Fruit fly (Drosophila melanogaster): ENCODE measurements around the gene HLH4C.
A peak's percentile ranks its signal among the peaks of the same experiment; 100 is the strongest.

Gene HLH4C

DNA sequence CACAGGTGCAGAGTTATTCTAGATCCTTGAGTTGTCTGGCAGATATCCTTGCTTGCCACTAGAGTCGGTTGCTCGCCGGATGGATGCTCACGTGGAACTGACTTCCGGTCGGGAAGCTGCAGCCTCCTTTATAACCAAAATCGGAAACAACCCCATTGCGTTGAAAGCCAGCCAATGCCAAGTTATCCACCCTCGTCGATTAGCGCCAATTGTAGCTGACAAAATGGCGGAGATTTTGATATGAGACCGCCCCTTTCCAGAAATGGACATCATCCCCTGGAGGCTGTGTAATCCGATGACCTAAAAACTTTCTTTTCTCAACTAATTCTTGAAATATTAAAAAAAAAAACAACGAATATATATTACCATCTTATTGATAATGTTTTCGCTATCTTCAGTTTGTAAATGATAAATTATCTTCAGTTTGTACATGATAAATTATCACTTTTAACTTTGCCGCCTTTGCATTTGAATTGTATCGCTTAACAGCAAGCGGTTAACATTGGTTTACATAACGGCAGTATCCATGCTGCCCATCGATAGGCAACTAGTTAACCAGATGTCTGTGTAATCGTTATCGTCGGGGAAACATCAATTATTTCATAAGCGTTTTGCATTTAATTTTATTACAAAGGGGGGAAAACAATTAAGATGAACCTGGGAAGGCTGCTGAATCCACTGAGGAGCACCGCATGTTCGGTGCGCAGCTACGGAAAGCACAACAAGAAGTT lies at the start of gene HLH4C, which contains the start of gene mRpL30:
Gene HLH4C, minus strand, starts transcription at position 99 of the 731 bp plus-strand sequence.
Gene mRpL30, plus strand, starts transcription at position 556 of the 731 bp plus-strand sequence.
- TF ChIP-seq h (optimal IDR thresholded peaks at IDR 0.05) (no peak), Sin3A (optimal IDR thresholded peaks at IDR 0.05) (no peak), Myc (optimal IDR thresholded peaks at IDR 0.05) (no peak), psq (optimal IDR thresholded peaks at IDR 0.05) (no peak), ttk (optimal IDR thresholded peaks at IDR 0.05) (no peak), insv (optimal IDR thresholded peaks at IDR 0.05) (no peak)

DNA sequence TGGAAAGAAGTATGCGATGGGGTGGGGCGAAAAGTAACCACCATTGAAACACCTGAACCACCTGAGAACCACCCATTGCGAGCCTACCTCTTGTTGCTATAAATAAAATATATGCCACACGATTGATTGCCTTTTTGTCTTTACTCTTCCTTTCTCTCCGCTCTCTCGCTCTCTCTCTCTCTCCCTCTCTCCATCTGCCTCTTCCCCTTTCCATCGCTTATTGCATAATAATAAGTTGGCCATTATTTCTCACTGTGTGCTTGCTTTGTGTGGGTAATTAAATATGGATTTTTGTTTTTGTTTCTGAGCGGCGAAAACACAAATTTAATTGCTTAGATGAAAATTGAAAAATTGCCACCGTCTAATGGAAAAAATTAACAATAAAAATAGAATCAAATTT lies 46.9 kb upstream of the HLH4C start:
- no peak for TF ChIP-seq Myc (optimal IDR thresholded peaks at IDR 0.05)
- TF ChIP-seq insv (optimal IDR thresholded peaks at IDR 0.05) = no peak
- no peak for TF ChIP-seq psq (optimal IDR thresholded peaks at IDR 0.05)
- TF ChIP-seq h (optimal IDR thresholded peaks at IDR 0.05) = no peak
- no peak for TF ChIP-seq Sin3A (optimal IDR thresholded peaks at IDR 0.05)
- no peak for TF ChIP-seq ttk (optimal IDR thresholded peaks at IDR 0.05)

DNA sequence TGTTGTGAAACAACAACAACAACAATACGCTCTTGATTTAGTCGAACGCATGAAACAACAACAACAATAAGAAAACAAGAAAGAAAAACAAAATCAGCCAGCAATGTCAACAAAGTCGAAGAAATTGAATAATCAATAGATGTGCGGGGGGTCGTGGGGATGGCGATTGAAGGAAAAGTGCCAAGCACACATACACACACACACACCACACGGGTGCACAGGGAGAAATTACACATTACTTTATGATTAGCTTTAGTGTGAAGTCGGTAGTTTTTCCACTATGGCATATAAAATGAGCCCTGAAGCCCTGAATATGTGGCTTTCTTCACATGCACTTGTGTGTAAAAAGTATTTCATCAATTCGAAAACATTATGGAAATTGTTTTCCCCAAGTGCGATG lies 45.7 kb upstream of the HLH4C start:
- no peak for TF ChIP-seq ttk (optimal IDR thresholded peaks at IDR 0.05)
- TF ChIP-seq insv (optimal IDR thresholded peaks at IDR 0.05) = no peak
- TF ChIP-seq psq (optimal IDR thresholded peaks at IDR 0.05) = no peak
- TF ChIP-seq Sin3A (optimal IDR thresholded peaks at IDR 0.05) = no peak
- no peak for TF ChIP-seq Myc (optimal IDR thresholded peaks at IDR 0.05)
- TF ChIP-seq h (optimal IDR thresholded peaks at IDR 0.05) = no peak

DNA sequence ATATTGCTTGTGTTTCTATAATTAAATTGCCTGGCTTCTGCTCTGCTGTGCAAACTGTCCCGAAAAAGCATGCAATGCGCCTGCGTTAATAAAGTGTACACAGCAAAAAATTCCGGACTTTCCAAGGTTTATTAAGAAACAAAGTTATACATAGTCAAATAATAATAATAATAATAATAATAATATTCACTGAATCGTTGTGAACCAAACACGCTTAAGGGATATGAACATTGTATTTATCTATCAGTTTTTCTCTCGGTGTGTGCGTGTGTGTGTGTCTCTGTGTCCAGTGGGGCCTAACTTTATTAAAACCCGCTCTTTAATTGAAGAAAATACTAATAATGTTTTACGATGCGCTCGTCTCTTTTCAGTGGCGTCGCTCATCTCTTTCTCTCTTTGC lies 44.0 kb upstream of the HLH4C start:
- no peak for TF ChIP-seq Sin3A (optimal IDR thresholded peaks at IDR 0.05)
- TF ChIP-seq ttk (optimal IDR thresholded peaks at IDR 0.05) = no peak
- no peak for TF ChIP-seq Myc (optimal IDR thresholded peaks at IDR 0.05)
- TF ChIP-seq insv (optimal IDR thresholded peaks at IDR 0.05) = no peak
- no peak for TF ChIP-seq psq (optimal IDR thresholded peaks at IDR 0.05)
- TF ChIP-seq h (optimal IDR thresholded peaks at IDR 0.05) = no peak

DNA sequence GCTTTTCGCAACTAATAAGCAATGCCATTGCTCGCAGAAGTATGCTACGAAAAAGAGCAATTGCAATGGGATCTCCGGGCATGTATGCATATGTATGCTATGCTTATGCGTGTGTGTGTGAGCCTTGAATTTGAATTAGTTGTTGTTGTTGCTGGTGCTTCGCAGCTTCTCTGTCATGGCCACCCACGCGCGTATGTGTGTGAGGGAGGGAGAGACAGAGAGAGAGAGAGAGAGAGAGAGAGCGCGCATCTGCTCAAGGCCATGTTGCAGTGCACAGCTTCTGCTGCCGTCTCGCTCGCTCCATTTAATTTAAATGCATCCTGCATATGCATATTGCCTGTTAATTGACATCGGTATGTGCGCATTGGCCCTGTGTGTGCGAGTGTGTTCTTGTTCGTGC lies 43.6 kb upstream of the HLH4C start:
- no peak for TF ChIP-seq Sin3A (optimal IDR thresholded peaks at IDR 0.05)
- TF ChIP-seq insv (optimal IDR thresholded peaks at IDR 0.05) = no peak
- no peak for TF ChIP-seq ttk (optimal IDR thresholded peaks at IDR 0.05)
- no peak for TF ChIP-seq psq (optimal IDR thresholded peaks at IDR 0.05)
- no peak for TF ChIP-seq Myc (optimal IDR thresholded peaks at IDR 0.05)

DNA sequence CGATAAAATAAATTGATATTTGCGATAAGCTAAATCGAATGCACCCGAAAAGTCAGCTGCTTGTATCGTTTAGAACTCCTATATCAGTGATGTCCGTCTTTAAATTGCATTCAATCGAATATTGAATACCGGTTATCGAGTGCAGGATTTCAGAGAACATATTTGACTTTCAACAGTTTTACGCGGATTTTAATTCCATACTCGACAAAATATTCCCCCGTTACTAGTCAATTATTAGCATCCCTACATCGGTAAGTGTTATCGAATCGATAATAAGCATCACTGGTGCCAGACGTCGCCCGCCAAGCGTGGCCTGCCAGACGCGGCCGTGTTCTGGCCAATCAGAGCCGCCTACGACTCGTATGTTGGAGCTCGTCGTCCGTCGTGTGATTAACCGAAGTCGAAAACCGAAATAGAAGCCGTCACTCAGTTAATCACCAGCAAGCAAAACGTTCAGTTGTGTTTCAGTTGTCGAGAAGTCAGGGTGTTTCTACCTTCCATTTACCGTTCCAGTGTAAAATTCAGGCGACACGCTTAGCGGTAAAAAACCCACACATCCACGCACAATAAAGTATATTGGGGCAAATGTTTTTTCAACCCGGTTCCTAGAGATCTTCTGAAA lies 40.7 kb upstream of the HLH4C start, which contains the start of gene ctp:
Gene ctp, plus strand, starts transcription at position 23 of the 622 bp plus-strand sequence.
- no peak for TF ChIP-seq insv (optimal IDR thresholded peaks at IDR 0.05)
- no peak for TF ChIP-seq Sin3A (optimal IDR thresholded peaks at IDR 0.05)
- TF ChIP-seq h (optimal IDR thresholded peaks at IDR 0.05) = no peak
- TF ChIP-seq psq (optimal IDR thresholded peaks at IDR 0.05) = peak; percentile 95

DNA sequence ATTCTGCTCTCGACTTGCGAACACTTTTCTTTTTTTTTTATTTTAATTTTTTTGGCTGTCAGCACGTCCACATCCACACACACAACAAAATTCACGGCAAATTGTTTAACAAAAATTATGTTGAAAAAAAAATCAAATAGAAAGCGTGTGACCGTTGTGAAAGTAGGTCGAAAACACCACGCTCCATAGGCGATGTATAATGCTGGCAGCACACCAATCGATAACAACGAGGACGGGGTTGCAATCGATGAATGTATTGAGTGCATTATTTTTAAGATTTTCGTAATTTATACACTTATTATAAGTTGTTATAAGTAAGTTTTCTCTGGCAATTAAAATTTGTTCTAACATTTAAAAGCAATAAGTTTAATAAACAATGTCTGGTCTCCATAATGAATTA lies 39.5 kb upstream of the HLH4C start, which contains the start of gene Pp2C1:
Gene Pp2C1, minus strand, starts transcription at position 181 of the 400 bp plus-strand sequence.
- TF ChIP-seq Myc (optimal IDR thresholded peaks at IDR 0.05) = no peak
- no peak for TF ChIP-seq Sin3A (optimal IDR thresholded peaks at IDR 0.05)
- no peak for TF ChIP-seq ttk (optimal IDR thresholded peaks at IDR 0.05)
- TF ChIP-seq h (optimal IDR thresholded peaks at IDR 0.05) = no peak
- TF ChIP-seq psq (optimal IDR thresholded peaks at IDR 0.05) = no peak
- no peak for TF ChIP-seq insv (optimal IDR thresholded peaks at IDR 0.05)

DNA sequence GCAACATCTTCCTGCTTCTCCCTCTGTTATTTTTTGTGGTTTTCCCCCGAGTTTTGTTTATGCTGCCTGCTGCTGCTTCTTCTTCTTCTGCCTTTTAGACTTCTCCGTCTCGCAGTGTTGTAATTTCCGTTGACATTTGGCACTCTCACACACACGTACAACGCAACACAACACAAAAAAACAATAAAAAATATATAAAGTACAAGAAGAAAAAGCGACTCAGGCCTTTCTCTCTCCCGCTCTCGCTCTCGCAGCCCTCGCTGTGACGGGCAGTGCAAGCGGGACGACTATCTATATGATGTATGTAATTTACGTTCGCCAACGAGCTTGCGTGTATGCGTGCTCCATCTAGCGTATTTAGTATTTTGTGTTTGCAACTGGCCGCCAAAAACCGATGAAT lies 38.9 kb upstream of the HLH4C start:
- TF ChIP-seq Sin3A (optimal IDR thresholded peaks at IDR 0.05) = no peak
- no peak for TF ChIP-seq psq (optimal IDR thresholded peaks at IDR 0.05)
- TF ChIP-seq ttk (optimal IDR thresholded peaks at IDR 0.05) = no peak
- no peak for TF ChIP-seq Myc (optimal IDR thresholded peaks at IDR 0.05)
- no peak for TF ChIP-seq insv (optimal IDR thresholded peaks at IDR 0.05)

DNA sequence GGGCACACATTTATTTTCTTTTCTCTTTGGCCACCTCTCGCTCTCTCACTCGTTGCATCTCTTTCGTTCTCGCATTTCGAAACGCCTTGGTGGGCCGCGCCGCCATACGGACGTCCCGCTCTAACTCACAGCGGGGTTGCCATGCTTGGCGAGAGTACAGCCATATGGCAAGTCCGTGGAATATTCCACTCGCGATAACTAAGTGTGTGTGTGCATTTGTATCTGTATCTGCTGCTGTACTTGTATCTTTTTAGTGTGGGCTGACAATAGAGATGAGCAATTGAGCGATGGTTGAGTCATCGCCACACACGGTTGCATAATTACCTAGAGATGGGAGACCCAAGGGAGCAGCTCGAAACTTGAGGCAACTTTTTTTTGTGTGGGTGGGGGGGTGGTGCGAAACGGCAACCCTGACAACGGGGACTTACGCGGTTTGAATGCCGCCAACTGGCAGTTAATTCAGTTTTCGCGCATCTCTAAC lies 37.3 kb upstream of the HLH4C start:
- TF ChIP-seq h (optimal IDR thresholded peaks at IDR 0.05) = no peak
- no peak for TF ChIP-seq Sin3A (optimal IDR thresholded peaks at IDR 0.05)
- TF ChIP-seq psq (optimal IDR thresholded peaks at IDR 0.05) = no peak
- no peak for TF ChIP-seq ttk (optimal IDR thresholded peaks at IDR 0.05)

DNA sequence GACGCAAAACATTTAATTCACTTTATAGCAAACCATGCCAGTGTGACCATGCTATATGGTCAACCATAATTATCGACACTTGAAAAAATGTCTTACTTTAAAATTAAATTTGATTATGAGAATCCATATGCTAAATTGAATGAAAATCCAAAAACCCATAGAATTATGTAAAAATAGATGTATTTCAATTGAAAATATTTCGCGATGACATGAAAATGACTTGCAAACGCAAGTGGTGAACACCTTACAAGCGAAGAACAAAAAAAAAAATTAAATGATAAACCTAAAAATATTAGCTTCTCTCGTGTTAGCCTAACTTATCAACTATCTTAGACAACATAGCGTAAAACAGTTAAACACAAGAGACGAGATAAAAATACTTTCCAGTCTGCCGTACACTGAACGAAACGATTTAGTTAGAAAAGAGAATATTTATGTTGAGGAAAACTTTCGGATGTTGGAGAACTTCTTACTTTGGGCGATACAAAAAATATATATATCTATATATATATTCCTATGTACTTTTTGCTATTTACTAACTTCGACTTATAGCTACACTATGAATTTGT lies 32.7 kb upstream of the HLH4C start:
- TF ChIP-seq ttk (optimal IDR thresholded peaks at IDR 0.05) = no peak
- TF ChIP-seq insv (optimal IDR thresholded peaks at IDR 0.05) = no peak
- TF ChIP-seq psq (optimal IDR thresholded peaks at IDR 0.05) = no peak
- no peak for TF ChIP-seq Myc (optimal IDR thresholded peaks at IDR 0.05)
- no peak for TF ChIP-seq h (optimal IDR thresholded peaks at IDR 0.05)

DNA sequence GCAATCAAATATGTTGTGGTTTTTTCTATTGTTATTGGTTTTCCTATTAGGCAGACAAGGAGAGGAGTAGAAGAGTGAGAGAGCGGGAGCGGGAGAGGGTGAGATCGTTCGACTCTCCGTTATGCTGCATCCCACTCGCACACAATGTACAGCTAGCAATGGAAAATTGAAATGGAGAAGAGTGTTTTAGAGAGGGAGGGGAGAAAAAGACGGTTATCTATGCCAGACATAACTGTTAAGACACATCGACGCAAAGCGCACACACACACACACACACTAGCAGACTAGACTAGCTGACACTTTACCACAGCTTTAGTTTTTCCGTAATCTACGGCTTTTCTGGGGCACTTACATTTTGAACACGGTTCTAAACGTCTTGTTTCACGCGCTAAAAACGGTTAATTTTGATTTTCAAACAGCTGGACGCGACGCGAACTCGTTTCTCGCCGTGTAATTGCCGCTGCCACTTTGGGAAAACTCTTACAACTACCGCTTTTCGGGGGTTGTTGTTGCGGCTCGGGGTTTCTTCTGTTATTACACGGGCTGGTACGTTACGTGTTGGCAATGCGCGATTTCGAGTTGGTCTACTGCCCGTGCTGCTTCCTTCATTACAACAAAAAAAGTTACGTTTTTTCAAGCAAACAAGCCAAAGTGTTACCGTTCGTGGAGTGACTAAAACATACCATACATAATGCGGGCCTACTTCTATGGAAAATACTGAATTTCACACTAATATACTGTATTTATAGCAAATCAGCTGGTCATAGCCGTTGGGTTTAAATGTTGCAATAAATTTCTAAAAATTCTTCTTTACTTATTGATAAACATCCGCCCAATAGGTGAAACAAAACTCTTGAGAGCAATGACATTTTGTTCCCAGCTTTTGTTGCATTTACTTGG lies 31.9 kb upstream of the HLH4C start, which contains the start of gene fzr:
Gene fzr, minus strand, starts transcription at position 625 of the 900 bp plus-strand sequence.
- TF ChIP-seq Myc (optimal IDR thresholded peaks at IDR 0.05) = no peak
- TF ChIP-seq insv (optimal IDR thresholded peaks at IDR 0.05) = no peak
- TF ChIP-seq ttk (optimal IDR thresholded peaks at IDR 0.05) = no peak
- no peak for TF ChIP-seq h (optimal IDR thresholded peaks at IDR 0.05)
- no peak for TF ChIP-seq psq (optimal IDR thresholded peaks at IDR 0.05)
- TF ChIP-seq Sin3A (optimal IDR thresholded peaks at IDR 0.05) = no peak

All from Kc167 (cell line).